Worm (Caenorhabditis elegans) whole organism, L4/young adult: ENCODE results near the gene C13G3.12.

Experiments
- W03F9.2 ChIP-seq: fragments of 150-350 bp; optimal IDR thresholded peaks from 2 replicates; lab custom pipeline; 2014; ENCODE audit warnings: missing biosample characterization, missing genetic modification characterization
- dao-5 ChIP-seq: sonication (generic microtip); optimal IDR thresholded peaks from 2 replicates; lab custom pipeline; 2016; ENCODE audit warnings: missing genotype, missing genetic modification characterization, moderate library complexity, missing compliant biosample characterization
- him-1 ChIP-seq: sonication (generic microtip); optimal IDR thresholded peaks from 2 replicates; lab custom pipeline; 2016; ENCODE audit warnings: missing genotype, missing genetic modification reagents, missing genetic modification characterization, missing compliant biosample characterization

Gene C13G3.12

ce11 chrV:11022817-11023216, at the start of gene C13G3.12, which contains the start of gene hot-6:
C13G3.12 (minus strand) TSS chrV:11022917.
hot-6 (minus strand) TSS chrV:11022937.
- no peak for TF ChIP-seq W03F9.2 (tag; lab: Kevin White, UChicago)
- TF ChIP-seq him-1 (tag; lab: Kevin White, UChicago): no peak
- no peak for TF ChIP-seq dao-5 (tag; lab: Kevin White, UChicago)

ce11 chrV:11071453-11071852, 48.7 kb upstream of the C13G3.12 start:
- TF ChIP-seq W03F9.2 (tag; lab: Kevin White, UChicago): no peak
- no peak for TF ChIP-seq dao-5 (tag; lab: Kevin White, UChicago)
- TF ChIP-seq him-1 (tag; lab: Kevin White, UChicago): no peak

- TF ChIP-seq W03F9.2 (tag; lab: Kevin White, UChicago) (no peak), dao-5 (tag; lab: Kevin White, UChicago) (no peak), him-1 (tag; lab: Kevin White, UChicago) (no peak)
Observed at ce11 chrV:11070388-11070787, 47.7 kb upstream of the C13G3.12 start.

ce11 chrV:11069277-11069676, 46.6 kb upstream of the C13G3.12 start, which contains the start of gene T04C12.8:
T04C12.8 (minus strand) TSS chrV:11069358.
- TF ChIP-seq dao-5 (tag; lab: Kevin White, UChicago) (no peak), W03F9.2 (tag; lab: Kevin White, UChicago) (peak; percentile 51)

ce11 chrV:11065513-11065912, 42.8 kb upstream of the C13G3.12 start, which contains the start of gene nlp-80:
nlp-80 (minus strand) TSS chrV:11065613.
- TF ChIP-seq him-1 (tag; lab: Kevin White, UChicago): no peak
- TF ChIP-seq dao-5 (tag; lab: Kevin White, UChicago): no peak
- no peak for TF ChIP-seq W03F9.2 (tag; lab: Kevin White, UChicago)

- TF ChIP-seq W03F9.2 (tag; lab: Kevin White, UChicago): no peak
- TF ChIP-seq dao-5 (tag; lab: Kevin White, UChicago): no peak
- no peak for TF ChIP-seq him-1 (tag; lab: Kevin White, UChicago)
Observed at ce11 chrV:11063115-11063514, 40.4 kb upstream of the C13G3.12 start, which contains the start of gene T04C12.9. T04C12.9 (minus strand) TSS chrV:11063215.

ce11 chrV:11061887-11062286, 39.2 kb upstream of the C13G3.12 start:
- no peak for TF ChIP-seq dao-5 (tag; lab: Kevin White, UChicago)
- no peak for TF ChIP-seq W03F9.2 (tag; lab: Kevin White, UChicago)
- no peak for TF ChIP-seq him-1 (tag; lab: Kevin White, UChicago)

ce11 chrV:11060239-11060984, 37.7 kb upstream of the C13G3.12 start, which contains the start of gene T04C12.11:
T04C12.11 (minus strand) TSS chrV:11060289.
- TF ChIP-seq dao-5 (tag; lab: Kevin White, UChicago) (no peak), W03F9.2 (tag; lab: Kevin White, UChicago) (no peak), him-1 (tag; lab: Kevin White, UChicago) (no peak)

ce11 chrV:11059180-11059579, 36.5 kb upstream of the C13G3.12 start, which contains the start of gene T04C12.1:
T04C12.1 (minus strand) TSS chrV:11059269.
- no peak for TF ChIP-seq W03F9.2 (tag; lab: Kevin White, UChicago)
- no peak for TF ChIP-seq dao-5 (tag; lab: Kevin White, UChicago)
- TF ChIP-seq him-1 (tag; lab: Kevin White, UChicago): no peak

- no peak for TF ChIP-seq dao-5 (tag; lab: Kevin White, UChicago)
- no peak for TF ChIP-seq W03F9.2 (tag; lab: Kevin White, UChicago)
- no peak for TF ChIP-seq him-1 (tag; lab: Kevin White, UChicago)
Observed at ce11 chrV:11057043-11057442, 34.3 kb upstream of the C13G3.12 start, which contains the start of gene srh-75. srh-75 (minus strand) TSS chrV:11057143.

ce11 chrV:11056484-11056883, 33.8 kb upstream of the C13G3.12 start:
- no peak for TF ChIP-seq W03F9.2 (tag; lab: Kevin White, UChicago)

ce11 chrV:11053827-11054226, 31.1 kb upstream of the C13G3.12 start, which contains the start of gene T04C12.7:
T04C12.7 (plus strand) TSS chrV:11054127.
- no peak for TF ChIP-seq W03F9.2 (tag; lab: Kevin White, UChicago)
- no peak for TF ChIP-seq dao-5 (tag; lab: Kevin White, UChicago)
- TF ChIP-seq him-1 (tag; lab: Kevin White, UChicago): no peak

ce11 chrV:11051921-11052320, 29.2 kb upstream of the C13G3.12 start, which contains the start of gene T04C12.33:
T04C12.33 (plus strand) TSS chrV:11052221.
- TF ChIP-seq dao-5 (tag; lab: Kevin White, UChicago) (no peak), him-1 (tag; lab: Kevin White, UChicago) (no peak), W03F9.2 (tag; lab: Kevin White, UChicago) (no peak)
